Fruit fly (Drosophila melanogaster): Measurements from ENCODE around the gene CG14326.

Gene CG14326

DNA sequence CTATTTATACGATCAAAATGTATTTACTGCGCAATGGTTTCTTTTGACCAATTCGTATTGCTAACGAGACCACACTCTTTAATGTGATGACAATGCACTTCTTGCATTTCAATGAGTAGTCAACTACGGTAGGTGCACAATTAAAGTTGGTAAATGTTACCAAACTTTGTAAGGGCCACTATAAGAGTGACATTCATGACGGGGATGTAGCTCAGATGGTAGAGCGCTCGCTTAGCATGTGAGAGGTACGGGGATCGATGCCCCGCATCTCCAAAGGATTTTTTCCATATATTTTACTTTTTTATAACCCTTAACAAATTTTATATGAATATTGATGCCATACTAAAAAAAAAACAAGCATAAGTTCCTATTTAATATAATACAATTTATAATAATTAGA is 49.1 kb downstream of the CG14326 start:
- TF ChIP-seq CG6808 (GFP tag; optimal IDR thresholded peaks at IDR 0.05) (no peak), Lpt (GFP tag; optimal IDR thresholded peaks at IDR 0.05) (no peak), fd59A (GFP tag; optimal IDR thresholded peaks at IDR 0.05) (no peak), CG10669 (GFP tag; optimal IDR thresholded peaks at IDR 0.05) (no peak), fd85E (GFP tag; optimal IDR thresholded peaks at IDR 0.05) (no peak), Sox15 (GFP tag; optimal IDR thresholded peaks at IDR 0.05) (no peak), net (GFP tag; optimal IDR thresholded peaks at IDR 0.05) (no peak), CG7368 (GFP tag; optimal IDR thresholded peaks at IDR 0.05) (no peak), fkh (GFP tag; optimal IDR thresholded peaks at IDR 0.05) (no peak), cyc (GFP tag; optimal IDR thresholded peaks at IDR 0.05) (no peak), CG11294 (GFP tag; IDR thresholded peaks at IDR 0.05) (no peak), CG3919 (GFP tag; optimal IDR thresholded peaks at IDR 0.05) (no peak), CG16779 (tag; optimal IDR thresholded peaks at IDR 0.05) (no peak), CG6163 (GFP tag; IDR thresholded peaks at IDR 0.05) (no peak), lz (GFP tag; optimal IDR thresholded peaks at IDR 0.05) (no peak), svp (GFP tag) (no peak)
